Worm (Caenorhabditis elegans) whole organism, midembryonic: Measurements from ENCODE around the gene ketn-1.

Source experiments
- T22C8.4 ChIP-seq: fragments of 200-800 bp; sonication (Bioruptor generic); IDR thresholded peaks from 2 replicates; pipeline ENCODE4 v1.3.6; 2022; ENCODE audit warnings: missing genetic modification characterization, missing compliant biosample characterization
- cog-1 ChIP-seq: sonication (generic microtip); optimal IDR thresholded peaks from 2 replicates; lab custom pipeline; 2016; ENCODE audit warnings: missing genetic modification characterization, missing compliant biosample characterization
- flt-1 ChIP-seq: fragments of 200-800 bp; sonication (Bioruptor generic); IDR thresholded peaks from 2 replicates; pipeline ENCODE4 v1.3.6; 2022; ENCODE audit warnings: missing genetic modification characterization, missing compliant biosample characterization
- klf-2 ChIP-seq: fragments of 200-800 bp; sonication (Bioruptor generic); conservative IDR thresholded peaks from 2 replicates; pipeline ENCODE4 v1.3.6; 2022; ENCODE audit warnings: missing genetic modification reagents, missing genetic modification characterization, missing compliant biosample characterization
- med-1 ChIP-seq: sonication (generic microtip); optimal IDR thresholded peaks from 2 replicates; lab custom pipeline; 2017; ENCODE audit warnings: missing genetic modification characterization, mild to moderate bottlenecking, missing compliant biosample characterization, antibody characterized with exemption, missing genetic modification reagents; ENCODE audit not compliant: insufficient read depth
- ref-1 ChIP-seq: fragments of 200-800 bp; sonication (Bioruptor generic); conservative IDR thresholded peaks from 2 replicates; pipeline ENCODE4 v1.3.6; 2022; ENCODE audit warnings: missing genetic modification reagents, missing genetic modification characterization, missing compliant biosample characterization
- tab-1 ChIP-seq: fragments of 200-800 bp; sonication (Bioruptor generic); IDR thresholded peaks from 2 replicates; pipeline ENCODE4 v1.3.6; 2022; ENCODE audit warnings: missing genetic modification characterization, missing compliant biosample characterization
- ztf-29 ChIP-seq: fragments of 200-800 bp; sonication (Bioruptor generic); IDR thresholded peaks from 2 replicates; pipeline ENCODE4 v1.3.6; 2022; ENCODE audit warnings: missing genetic modification reagents, missing genetic modification characterization, missing compliant biosample characterization

DNA sequence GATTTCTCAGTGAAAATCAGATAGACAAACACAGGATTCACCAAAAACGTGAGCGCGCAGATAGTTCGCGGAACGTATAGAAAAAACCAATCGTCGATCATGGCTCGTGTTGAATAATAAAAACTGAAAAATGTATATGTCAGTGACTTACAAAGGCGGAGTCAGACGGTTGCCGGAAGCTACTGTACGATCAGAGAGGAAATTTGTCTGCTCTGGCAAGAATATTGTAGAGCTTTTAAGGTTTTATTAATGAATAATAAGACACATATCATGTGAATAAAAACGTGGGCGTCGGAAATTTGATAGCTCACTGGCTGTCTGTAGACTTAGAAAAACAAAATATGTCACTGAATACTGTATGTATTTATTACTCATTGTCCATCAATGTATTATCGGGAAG lies 47.8 kb upstream of the ketn-1 start, which contains the start of gene srj-57:
- no peak for TF ChIP-seq med-1 (GFP tag; lab: Kevin White, UChicago)
- no peak for TF ChIP-seq T22C8.4 (GFP tag; lab: Robert Waterston, UW)
- TF ChIP-seq cog-1 (tag; lab: Kevin White, UChicago) = no peak
- no peak for TF ChIP-seq klf-2 (GFP tag; lab: Robert Waterston, UW)
- no peak for TF ChIP-seq flt-1 (GFP tag; lab: Robert Waterston, UW)
- no peak for TF ChIP-seq ztf-29 (GFP tag; lab: Robert Waterston, UW)
- no peak for TF ChIP-seq ref-1
- TF ChIP-seq tab-1 = no peak
